Fruit fly (Drosophila melanogaster): Measurements from ENCODE around the gene CG11626.

- no peak for TF ChIP-seq Dfd (GFP tag; optimal IDR thresholded peaks at IDR 0.05)
- TF ChIP-seq usp (GFP tag; optimal IDR thresholded peaks at IDR 0.05): no peak
- TF ChIP-seq Myc (optimal IDR thresholded peaks at IDR 0.05): no peak
- TF ChIP-seq N (GFP tag; optimal IDR thresholded peaks at IDR 0.05): no peak
- no peak for TF ChIP-seq woc (GFP tag; optimal IDR thresholded peaks at IDR 0.05)
These were observed 1.8 kb upstream of the CG11626 start for dm6 chr3R:19406852-19407251.
